Worm (Caenorhabditis elegans): Measurements from ENCODE around the gene C01B10.7.
"Not testable (repeated sequence)": the region's sequence is repeated elsewhere in the genome, so short reads cannot be mapped to it uniquely, and the experiment has no call there.

C01B10.7 gene

DNA sequence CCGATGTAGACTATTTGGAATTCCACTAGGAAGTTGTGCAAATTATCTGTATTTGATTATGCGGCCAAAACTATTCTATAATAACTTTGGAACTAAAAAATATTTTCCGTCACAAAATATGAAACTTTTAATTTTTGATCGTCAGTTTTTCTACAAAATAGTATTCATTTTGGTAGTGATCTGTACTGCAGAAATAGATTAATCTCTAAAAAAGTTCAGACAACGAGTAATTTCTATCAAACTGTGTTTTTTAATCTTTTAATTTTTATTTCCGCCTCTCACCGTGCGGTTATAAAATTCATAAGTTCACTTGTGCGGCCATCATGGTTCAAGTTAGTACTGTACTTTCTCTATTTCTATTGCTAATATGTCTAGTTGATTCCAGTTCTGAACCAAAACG lies at the start of gene C01B10.7:
Gene C01B10.7, plus strand, starts transcription at position 301 of the 400 bp plus-strand sequence.
- no peak for TF ChIP-seq unc-62 (GFP tag; optimal IDR thresholded peaks at IDR 0.05)

DNA sequence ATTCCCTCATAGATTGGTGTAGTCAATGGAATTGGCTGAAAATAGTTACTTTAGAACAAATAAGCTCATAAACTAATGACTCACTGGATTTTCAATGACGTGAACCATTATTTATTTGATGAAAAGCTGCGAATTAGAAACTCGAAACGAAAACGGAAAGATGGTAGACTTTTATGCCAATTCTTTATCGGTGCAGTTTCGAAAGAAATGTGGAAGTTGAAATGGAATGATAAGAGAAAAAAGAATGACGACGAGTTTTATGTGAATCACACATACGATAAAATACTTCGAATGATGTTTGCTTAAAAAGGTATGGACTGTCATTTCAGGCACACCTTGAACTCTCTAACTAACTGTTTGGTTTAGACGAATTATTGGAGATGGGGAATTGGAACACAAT lies 48.3 kb upstream of the C01B10.7 start, which contains the start of the genes lec-11 and irld-7:
Gene lec-11, minus strand, starts transcription at position 126 of the 400 bp plus-strand sequence.
Gene irld-7, plus strand, starts transcription at position 332 of the 400 bp plus-strand sequence.
- no peak for TF ChIP-seq unc-62 (GFP tag; optimal IDR thresholded peaks at IDR 0.05)

DNA sequence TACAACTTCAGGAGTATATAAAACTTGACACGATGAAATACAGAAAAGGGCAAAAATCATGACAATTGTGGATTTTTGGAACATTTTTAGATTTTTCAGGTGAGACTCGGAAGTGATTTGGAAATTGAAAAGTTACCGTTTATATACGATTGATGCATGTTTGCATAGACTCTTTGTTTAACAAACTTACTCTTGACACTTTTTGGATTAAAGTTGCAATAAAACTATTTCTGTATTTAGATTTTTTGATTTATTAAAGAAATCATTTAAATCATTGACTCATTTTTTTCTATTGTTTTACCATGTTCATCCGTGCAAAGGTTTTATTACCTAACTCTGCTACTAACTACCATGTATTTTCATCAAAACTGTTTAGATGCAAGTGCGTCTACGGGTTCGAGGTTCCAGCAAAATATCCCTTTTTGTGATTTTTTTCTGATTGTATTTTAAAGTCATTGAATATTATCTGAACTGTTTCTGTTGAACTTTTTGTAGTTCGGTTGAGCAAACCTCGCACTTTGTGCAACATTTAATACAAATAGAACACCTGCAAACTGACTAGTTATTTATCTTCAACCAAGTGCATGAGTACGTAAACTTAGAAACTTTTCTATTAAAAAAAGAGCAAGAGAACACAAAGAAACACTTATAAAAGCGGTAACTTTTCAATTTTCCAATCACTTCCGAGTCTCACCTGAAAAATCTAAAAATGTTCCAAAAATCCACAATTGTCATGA lies 47.2 kb upstream of the C01B10.7 start, which contains the start of the genes nspb-1 and nspb-2:
Gene nspb-1, minus strand, starts transcription at position 101 of the 737 bp plus-strand sequence.
Gene nspb-2, plus strand, starts transcription at position 687 of the 737 bp plus-strand sequence.
- not testable (repeated sequence) for TF ChIP-seq unc-62 (GFP tag; optimal IDR thresholded peaks at IDR 0.05)

DNA sequence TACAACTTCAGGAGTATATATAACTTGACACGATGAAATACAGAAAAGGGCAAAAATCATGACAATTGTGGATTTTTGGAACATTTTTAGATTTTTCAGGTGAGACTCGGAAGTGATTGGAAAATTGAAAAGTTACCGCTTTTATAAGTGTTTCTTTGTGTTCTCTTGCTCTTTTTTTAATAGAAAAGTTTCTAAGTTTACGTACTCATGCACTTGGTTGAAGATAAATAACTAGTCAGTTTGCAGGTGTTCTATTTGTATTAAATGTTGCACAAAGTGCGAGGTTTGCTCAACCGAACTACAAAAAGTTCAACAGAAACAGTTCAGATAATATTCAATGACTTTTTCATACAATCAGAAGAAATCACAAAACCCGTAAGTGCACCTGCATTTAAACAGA lies 43.5 kb upstream of the C01B10.7 start, which contains the start of gene nspb-3:
Gene nspb-3, minus strand, starts transcription at position 101 of the 400 bp plus-strand sequence.
- not testable (repeated sequence) for TF ChIP-seq unc-62 (GFP tag; optimal IDR thresholded peaks at IDR 0.05)

DNA sequence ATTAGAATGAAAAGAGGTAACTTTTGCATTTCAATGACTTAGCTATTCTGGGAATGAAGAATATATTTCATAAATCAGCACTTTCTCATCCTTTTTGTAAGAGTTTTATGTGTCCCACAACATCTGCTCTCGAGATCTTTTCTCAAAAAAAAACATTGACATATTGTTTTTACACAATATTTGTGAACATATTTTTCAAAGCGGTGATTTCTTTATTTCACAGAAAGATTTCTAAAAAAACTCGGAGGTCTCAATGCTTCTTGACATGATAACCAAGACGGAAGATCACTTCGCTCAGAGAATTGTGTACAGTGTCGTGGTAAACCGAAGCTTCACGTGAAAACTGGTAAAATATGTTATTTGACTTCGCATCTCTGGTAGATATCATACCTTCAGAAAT lies 42.4 kb upstream of the C01B10.7 start, which contains the start of gene F38A5.22:
Gene F38A5.22, minus strand, starts transcription at position 29 of the 400 bp plus-strand sequence.
- TF ChIP-seq unc-62 (GFP tag; optimal IDR thresholded peaks at IDR 0.05): no peak

DNA sequence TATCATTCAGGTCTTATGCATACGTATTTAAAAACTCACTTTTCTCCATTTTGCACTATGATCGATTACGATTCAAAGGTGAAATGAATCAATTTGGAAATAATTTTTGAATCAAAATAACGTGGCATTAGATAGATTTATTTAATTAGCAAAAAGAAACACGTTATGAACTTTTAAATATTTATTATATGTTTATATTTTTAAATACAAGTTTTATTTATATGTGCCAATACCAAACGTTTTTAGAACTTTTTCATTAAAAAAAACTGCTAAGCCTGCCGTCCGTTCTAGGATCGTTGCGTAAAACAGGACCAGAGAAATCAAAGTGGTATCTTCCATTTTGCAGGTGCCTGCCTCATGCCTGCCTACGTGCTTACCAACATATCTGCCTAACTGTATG lies 41.1 kb upstream of the C01B10.7 start, which contains the start of gene F38A5.6:
Gene F38A5.6, minus strand, starts transcription at position 101 of the 400 bp plus-strand sequence.
- no peak for TF ChIP-seq unc-62 (GFP tag; optimal IDR thresholded peaks at IDR 0.05)

DNA sequence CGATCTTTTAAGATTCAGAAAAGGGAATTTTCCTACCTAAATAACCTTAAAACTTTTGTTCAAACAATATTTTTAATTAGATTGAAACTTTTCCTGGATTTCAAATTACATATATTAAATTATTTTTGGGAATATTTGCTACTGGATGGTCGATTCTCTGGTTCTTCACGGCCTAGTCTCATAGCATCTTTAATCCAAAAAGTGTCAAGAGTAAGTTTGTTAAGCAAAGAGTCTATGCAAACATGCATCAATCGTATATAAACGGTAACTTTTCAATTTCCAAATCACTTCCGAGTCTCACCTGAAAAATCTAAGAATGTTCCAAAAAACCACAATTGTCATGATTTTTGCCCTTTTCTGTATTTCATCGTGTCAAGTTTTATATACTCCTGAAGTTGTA lies 40.4 kb upstream of the C01B10.7 start, which contains the start of gene nspb-4:
Gene nspb-4, plus strand, starts transcription at position 301 of the 400 bp plus-strand sequence.
- not testable (repeated sequence) for TF ChIP-seq unc-62 (GFP tag; optimal IDR thresholded peaks at IDR 0.05)

DNA sequence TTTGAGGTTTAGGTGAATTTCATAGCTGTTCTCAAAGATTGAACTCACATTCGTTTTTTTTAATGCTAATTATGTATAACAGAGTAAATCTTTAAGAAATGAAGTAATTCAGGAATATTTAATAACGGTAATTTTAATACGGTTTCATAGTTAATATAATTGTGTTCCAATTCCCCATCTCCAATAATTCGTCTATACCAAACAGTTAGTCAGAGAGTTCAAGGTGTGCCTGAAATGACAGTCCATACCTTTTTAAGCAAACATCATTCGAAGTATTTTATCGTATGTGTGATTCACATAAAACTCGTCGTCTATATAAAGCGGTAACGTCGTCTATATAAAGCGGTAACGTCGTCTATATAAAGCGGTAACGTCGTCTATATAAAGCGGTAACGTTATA lies 39.6 kb upstream of the C01B10.7 start, which contains the start of gene nspb-5:
Gene nspb-5, plus strand, starts transcription at position 301 of the 400 bp plus-strand sequence.
- TF ChIP-seq unc-62 (GFP tag; optimal IDR thresholded peaks at IDR 0.05): not testable (repeated sequence)

DNA sequence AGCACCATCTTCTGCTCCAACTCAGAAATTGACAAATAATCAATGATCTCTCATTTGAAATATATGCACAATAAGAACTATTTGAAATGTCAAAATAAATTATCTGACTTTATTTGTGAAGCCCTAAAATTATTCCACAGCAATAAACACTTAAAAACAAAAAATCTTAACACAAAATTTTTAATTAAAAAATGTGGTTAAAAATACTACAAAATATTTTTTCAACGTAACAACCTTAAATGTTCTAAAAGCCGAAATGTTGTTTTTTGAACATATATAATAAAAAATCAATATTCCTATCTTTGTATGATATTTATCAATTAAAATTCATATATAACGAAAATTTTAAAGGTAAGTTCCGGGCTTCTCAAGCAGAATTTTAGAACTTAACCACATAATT lies 38.9 kb upstream of the C01B10.7 start, which contains the start of gene F38A5.8:
Gene F38A5.8, plus strand, starts transcription at position 301 of the 400 bp plus-strand sequence.
- TF ChIP-seq unc-62 (GFP tag; optimal IDR thresholded peaks at IDR 0.05): no peak

DNA sequence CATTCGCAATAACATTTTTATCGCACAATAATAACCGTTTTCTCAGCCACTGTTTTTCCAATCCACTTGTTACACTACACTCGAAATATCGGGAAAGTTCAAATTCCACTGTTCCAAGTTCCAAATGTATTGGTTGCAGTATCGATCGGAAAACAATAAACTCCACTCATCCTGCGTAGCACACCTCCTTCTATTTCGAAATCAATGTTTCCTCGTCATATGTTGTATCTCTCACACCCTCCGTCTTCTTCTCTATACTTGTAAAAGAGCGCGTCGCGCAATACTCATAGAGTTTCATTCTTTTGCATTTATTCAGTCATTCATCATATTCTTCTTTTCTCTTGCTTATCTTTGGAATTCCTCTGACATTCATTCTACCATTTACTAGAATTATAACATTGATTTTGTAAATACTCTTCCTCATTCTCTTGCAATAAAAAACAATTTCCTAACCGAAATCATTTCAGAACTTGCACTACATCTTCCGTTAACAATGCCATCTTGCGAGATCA lies 37.1 kb upstream of the C01B10.7 start, which contains the start of gene sup-36:
Gene sup-36, plus strand, starts transcription at position 462 of the 512 bp plus-strand sequence.
- no peak for TF ChIP-seq unc-62 (GFP tag; optimal IDR thresholded peaks at IDR 0.05)

DNA sequence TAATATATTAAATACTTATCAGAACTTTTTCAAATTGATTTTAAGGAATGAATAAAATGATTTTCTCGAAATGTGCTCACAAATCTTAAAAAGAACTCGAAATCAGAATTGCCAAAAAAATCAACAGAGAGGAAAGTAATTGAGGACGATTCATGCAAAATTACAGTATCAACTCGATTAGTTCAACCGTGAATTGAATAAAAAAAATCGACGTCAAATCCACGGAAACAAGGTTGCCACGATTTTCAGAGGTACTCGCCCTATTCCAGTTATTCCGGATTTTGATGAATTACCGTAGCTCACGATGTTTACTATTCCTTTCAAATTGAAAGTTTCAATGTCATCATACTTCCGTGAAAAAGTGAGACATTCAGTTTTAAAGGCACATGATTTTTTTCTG lies 36.0 kb upstream of the C01B10.7 start, which contains the start of gene F15B10.3:
Gene F15B10.3, plus strand, starts transcription at position 301 of the 400 bp plus-strand sequence.
- no peak for TF ChIP-seq unc-62 (GFP tag; optimal IDR thresholded peaks at IDR 0.05)

DNA sequence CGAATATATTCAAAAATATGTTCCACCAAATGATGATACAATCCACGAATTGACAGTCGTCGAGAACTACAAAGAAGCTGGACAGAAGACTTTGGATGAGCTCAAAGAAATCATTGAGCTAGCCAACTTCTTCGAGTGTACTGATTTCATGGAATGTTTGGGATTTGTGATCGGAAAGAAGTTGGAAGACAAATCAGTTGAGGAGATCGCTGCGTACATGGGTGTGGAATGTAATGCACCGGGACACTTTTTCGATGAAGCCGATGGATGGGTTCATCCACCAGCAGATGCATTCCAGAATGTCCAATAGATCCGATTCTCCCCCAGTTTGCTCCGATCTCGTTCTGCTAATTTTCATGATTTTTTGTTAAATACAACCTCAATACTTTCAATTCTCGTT lies 34.8 kb upstream of the C01B10.7 start:
- no peak for TF ChIP-seq unc-62 (GFP tag; optimal IDR thresholded peaks at IDR 0.05)

DNA sequence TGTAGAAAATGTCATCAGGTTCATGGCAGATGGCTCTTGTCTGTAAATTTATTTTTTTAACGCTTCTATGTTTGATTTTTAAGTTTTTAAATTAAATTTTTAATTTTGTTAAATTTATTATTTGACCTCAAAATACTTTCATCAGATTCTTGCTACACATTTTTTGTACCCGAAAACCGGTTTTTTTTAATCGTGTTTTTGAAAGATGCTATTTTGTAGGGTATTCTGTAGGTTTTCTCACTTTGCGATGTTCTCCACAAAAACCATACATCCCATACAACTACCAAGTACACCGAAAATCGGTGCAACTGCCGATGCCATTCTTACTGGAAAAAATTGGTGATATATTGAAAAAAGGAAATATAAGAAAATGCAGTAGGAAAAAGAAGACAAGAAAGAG lies 32.5 kb upstream of the C01B10.7 start, which contains the start of gene nstp-2:
Gene nstp-2, minus strand, starts transcription at position 326 of the 400 bp plus-strand sequence.
- TF ChIP-seq unc-62 (GFP tag; optimal IDR thresholded peaks at IDR 0.05): no peak

DNA sequence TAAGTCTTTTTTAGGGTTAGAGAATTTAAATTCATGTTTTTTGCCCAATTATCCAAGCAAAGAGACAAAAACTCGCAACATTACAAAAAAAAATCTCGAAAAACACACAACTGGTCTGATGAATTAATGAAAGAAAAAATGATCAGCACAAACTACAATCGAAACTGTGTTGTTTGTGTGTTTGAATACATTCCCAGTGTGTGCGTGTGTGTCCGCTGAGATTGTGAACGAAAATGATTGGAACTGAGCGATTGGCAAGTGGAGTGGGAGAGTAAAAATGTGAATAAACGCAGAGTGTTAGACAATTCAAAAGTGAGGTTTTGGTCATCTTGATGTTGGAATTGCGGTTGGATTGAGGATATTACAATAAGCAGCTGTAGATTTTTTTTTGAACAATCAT lies 31.8 kb upstream of the C01B10.7 start:
- no peak for TF ChIP-seq unc-62 (GFP tag; optimal IDR thresholded peaks at IDR 0.05)

DNA sequence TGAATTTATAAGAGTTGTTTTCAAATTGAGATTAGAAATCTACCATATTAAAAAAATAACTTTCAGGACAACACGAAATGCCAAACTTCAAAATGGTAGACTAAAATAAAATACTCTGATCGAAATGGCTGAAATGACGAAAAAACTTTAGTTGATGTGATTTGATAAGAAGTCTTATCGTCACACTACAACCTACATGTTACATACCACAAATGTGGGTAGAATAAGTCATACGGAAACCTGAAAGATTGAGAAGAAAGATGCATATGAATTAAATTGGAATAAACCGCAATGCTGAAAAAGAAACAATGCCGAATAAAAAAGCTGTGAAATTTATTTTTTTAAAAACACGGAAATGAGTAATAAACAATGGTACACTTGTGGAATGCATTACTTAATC lies 31.3 kb upstream of the C01B10.7 start:
- no peak for TF ChIP-seq unc-62 (GFP tag; optimal IDR thresholded peaks at IDR 0.05)

DNA sequence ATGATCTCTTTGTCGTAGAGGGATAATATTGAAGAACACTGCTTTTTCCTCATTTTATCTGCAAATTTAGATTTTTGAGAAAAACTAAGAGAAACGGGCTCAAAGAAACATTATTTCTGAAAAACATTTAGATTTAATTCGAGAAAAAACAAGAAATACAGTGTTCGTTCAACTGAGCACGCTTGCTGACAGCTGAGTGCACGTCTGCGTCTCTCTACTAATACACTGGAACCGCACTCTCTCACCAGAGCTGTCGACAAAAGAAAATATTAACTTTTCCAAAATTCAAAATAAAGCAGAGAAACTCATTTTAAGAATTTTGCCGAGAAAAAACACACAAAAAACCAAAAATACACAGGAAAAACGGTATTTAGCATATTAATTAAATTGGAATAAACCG lies 25.1 kb upstream of the C01B10.7 start, which contains the start of gene drh-1:
Gene drh-1, minus strand, starts transcription at position 58 of the 400 bp plus-strand sequence.
- no peak for TF ChIP-seq unc-62 (GFP tag; optimal IDR thresholded peaks at IDR 0.05)
